Worm (Caenorhabditis elegans) whole organism, L1 larva: ENCODE measurements around the gene F32D8.3.

ENCODE experiments used
- F16B12.6 ChIP-seq: fragments of 150-350 bp; optimal IDR thresholded peaks from 2 replicates; lab custom pipeline; 2014; ENCODE audit warnings: missing biosample characterization, missing genetic modification characterization
- ama-1 ChIP-seq: fragments of 150-350 bp; optimal IDR thresholded peaks from 2 replicates; lab custom pipeline; 2014
- ceh-88 ChIP-seq: fragments of 200-800 bp; sonication (Bioruptor generic); IDR thresholded peaks from 2 replicates; pipeline ENCODE4 v1.3.6; 2022; ENCODE audit warnings: missing genetic modification characterization, missing compliant biosample characterization
- fos-1 ChIP-seq: fragments of 150-350 bp; optimal IDR thresholded peaks from 2 replicates; lab custom pipeline; 2014; ENCODE audit warnings: missing biosample characterization, missing genetic modification characterization
- jun-1 ChIP-seq: fragments of 150-350 bp; optimal IDR thresholded peaks from 2 replicates; lab custom pipeline; 2014; ENCODE audit warnings: missing biosample characterization, missing genetic modification reagents, missing genetic modification characterization
- lin-13 ChIP-seq: fragments of 150-350 bp; optimal IDR thresholded peaks from 2 replicates; lab custom pipeline; 2014; ENCODE audit warnings: missing biosample characterization, missing genetic modification reagents, missing genetic modification characterization
- lsy-2 ChIP-seq, 2 experiments: fragments of 150-350 bp; optimal IDR thresholded peaks; 2 replicates each; lab custom pipeline; 2014; ENCODE audit warnings: missing biosample characterization in 2 of 2, missing genetic modification characterization in 2 of 2
- mdl-1 ChIP-seq, 2 experiments: fragments of 150-350 bp; optimal IDR thresholded peaks; 2 replicates each; lab custom pipeline; 2014 to 2017; ENCODE audit warnings: missing biosample characterization in 2 of 2, missing genetic modification characterization in 2 of 2, inconsistent platforms in 1 of 2
- pqm-1 ChIP-seq: sonication (generic microtip); optimal IDR thresholded peaks from 3 replicates; lab custom pipeline; 2017; ENCODE audit warnings: missing biosample characterization, missing genetic modification characterization
- snpc-4 ChIP-seq: fragments of 150-350 bp; optimal IDR thresholded peaks from 2 replicates; lab custom pipeline; 2014; ENCODE audit warnings: missing biosample characterization, missing genetic modification characterization
- sup-37 ChIP-seq: fragments of 200-800 bp; sonication (Bioruptor generic); optimal IDR thresholded peaks from 2 replicates; lab custom pipeline; 2018; ENCODE audit warnings: mild to moderate bottlenecking, missing genetic modification characterization, missing compliant biosample characterization
- unc-130 ChIP-seq: fragments of 150-350 bp; optimal IDR thresholded peaks from 2 replicates; lab custom pipeline; 2017; ENCODE audit warnings: missing biosample characterization, missing genetic modification characterization, inconsistent platforms

DNA sequence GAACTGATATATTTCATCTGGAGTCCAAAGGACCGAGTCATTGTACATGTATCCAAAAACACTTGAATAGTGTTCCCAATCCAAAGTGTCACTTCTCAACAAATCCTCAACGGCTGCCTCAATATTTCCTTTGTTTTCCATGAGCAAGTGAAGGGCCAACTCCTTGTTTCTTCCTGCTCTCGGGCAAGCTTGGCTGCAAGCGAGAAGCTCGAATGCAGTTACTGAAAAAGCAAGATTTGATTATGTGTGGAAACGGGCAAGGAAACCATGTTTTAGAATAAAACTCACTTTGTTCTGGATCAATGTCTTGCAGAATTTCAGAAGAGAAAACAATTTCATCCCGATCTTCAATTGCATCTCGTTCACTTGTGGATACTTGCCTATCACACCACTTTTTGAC lies 32.4 kb upstream of the F32D8.3 start:
- no peak for TF ChIP-seq fos-1
- no peak for TF ChIP-seq F16B12.6 (tag; lab: Kevin White, UChicago)
- no peak for TF ChIP-seq sup-37 (GFP tag; lab: Kevin White, UChicago)
- TF ChIP-seq lsy-2 (tag; optimal IDR thresholded peaks at IDR 0.05; lab: Kevin White, UChicago): no peak
- TF ChIP-seq ceh-88: no peak
- no peak for TF ChIP-seq ama-1 (lab: Kevin White, UChicago)
- TF ChIP-seq pqm-1 (tag; lab: Kevin White, UChicago): no peak
- TF ChIP-seq jun-1 (tag; lab: Kevin White, UChicago): no peak
- no peak for TF ChIP-seq snpc-4 (tag; lab: Kevin White, UChicago)
- TF ChIP-seq mdl-1 (tag; optimal IDR thresholded peaks at IDR 0.05; lab: Kevin White, UChicago): no peak
- no peak for TF ChIP-seq unc-130 (tag; lab: Kevin White, UChicago)
- no peak for TF ChIP-seq lin-13 (GFP tag; lab: Kevin White, UChicago)
